Worm (Caenorhabditis elegans) whole organism, young adult: Measurements from ENCODE around the gene viro-2.

Source experiments
- B0035.1 ChIP-seq: sonication (generic microtip); optimal IDR thresholded peaks from 2 replicates; lab custom pipeline; 2016; ENCODE audit warnings: missing genetic modification characterization, mild to moderate bottlenecking, missing compliant biosample characterization, missing genotype, missing genetic modification reagents
- C06A6.2 ChIP-seq: fragments of 200-800 bp; sonication (Bioruptor generic); conservative IDR thresholded peaks from 2 replicates; pipeline ENCODE4 v1.3.6; 2022; ENCODE audit warnings: missing genetic modification characterization, missing compliant biosample characterization
- C17E4.6 ChIP-seq: fragments of 200-800 bp; sonication (Bioruptor generic); IDR thresholded peaks from 2 replicates; pipeline ENCODE4 v1.3.6; 2022; ENCODE audit warnings: missing genetic modification reagents, missing genetic modification characterization, missing compliant biosample characterization
- F10E7.11 ChIP-seq: sonication (generic microtip); optimal IDR thresholded peaks from 2 replicates; lab custom pipeline; 2017; ENCODE audit warnings: mild to moderate bottlenecking, missing genetic modification characterization, moderate library complexity, missing compliant biosample characterization
- F52B5.7 ChIP-seq: sonication (generic microtip); optimal IDR thresholded peaks from 2 replicates; lab custom pipeline; 2016; ENCODE audit warnings: mild to moderate bottlenecking, missing genetic modification characterization, missing compliant biosample characterization
- K12H6.12 ChIP-seq: fragments of 200-800 bp; sonication (Bioruptor generic); optimal IDR thresholded peaks from 2 replicates; lab custom pipeline; 2018; ENCODE audit warnings: mild to moderate bottlenecking, missing genetic modification characterization, missing compliant biosample characterization
- T07F8.4 ChIP-seq: sonication (generic microtip); optimal IDR thresholded peaks from 2 replicates; lab custom pipeline; 2016; ENCODE audit warnings: mild to moderate bottlenecking, missing genetic modification characterization, moderate library complexity, missing compliant biosample characterization
- T26A5.8 ChIP-seq: sonication (generic microtip); optimal IDR thresholded peaks from 2 replicates; lab custom pipeline; 2016; ENCODE audit warnings: missing genetic modification characterization, missing compliant biosample characterization
- aptf-2 ChIP-seq: fragments of 200-800 bp; sonication (Bioruptor generic); conservative IDR thresholded peaks from 2 replicates; pipeline ENCODE4 v1.3.6; 2022; ENCODE audit warnings: missing genetic modification reagents, missing genetic modification characterization, missing compliant biosample characterization
- attf-5 ChIP-seq: fragments of 200-800 bp; sonication (Bioruptor generic); optimal IDR thresholded peaks from 2 replicates; lab custom pipeline; 2018; ENCODE audit warnings: mild to moderate bottlenecking, missing genetic modification characterization, missing compliant biosample characterization
- attf-6 ChIP-seq: fragments of 200-800 bp; sonication (Bioruptor generic); IDR thresholded peaks from 2 replicates; pipeline ENCODE4 v1.3.6; 2022; ENCODE audit warnings: missing genetic modification reagents, missing genetic modification characterization, missing compliant biosample characterization
- bed-1 ChIP-seq: fragments of 200-800 bp; sonication (Bioruptor generic); IDR thresholded peaks from 2 replicates; pipeline ENCODE4 v1.3.6; 2022; ENCODE audit warnings: missing genetic modification reagents, missing genetic modification characterization, missing compliant biosample characterization
- cebp-1 ChIP-seq, 2 experiments: fragments of 200-800 bp in 1 of 2; sonication (Bioruptor generic) in 1 of 2; sonication (generic microtip) in 1 of 2; IDR thresholded peaks in 1 of 2; optimal IDR thresholded peaks in 1 of 2; 2 replicates each; pipeline versions ENCODE4 v1.3.6 to Lab custom; 2017 to 2022; ENCODE audit warnings: missing compliant biosample characterization in 2 of 2, missing genetic modification characterization in 2 of 2, mild to moderate bottlenecking in 1 of 2, missing genetic modification reagents in 1 of 2, moderate library complexity in 1 of 2
- ceh-27 ChIP-seq: fragments of 200-800 bp; sonication (Bioruptor generic); optimal IDR thresholded peaks from 2 replicates; lab custom pipeline; 2018; ENCODE audit warnings: mild to moderate bottlenecking, missing genetic modification characterization, moderate library complexity, missing compliant biosample characterization
- ceh-91 ChIP-seq: fragments of 200-800 bp; sonication (Bioruptor generic); IDR thresholded peaks from 2 replicates; pipeline ENCODE4 v1.3.6; 2022; ENCODE audit warnings: missing genetic modification reagents, missing genetic modification characterization, missing compliant biosample characterization
- chd-7 ChIP-seq: sonication (generic microtip); optimal IDR thresholded peaks from 2 replicates; lab custom pipeline; 2016; ENCODE audit warnings: mild to moderate bottlenecking, missing genetic modification characterization, moderate library complexity, missing compliant biosample characterization
- dpff-1 ChIP-seq: sonication (generic microtip); optimal IDR thresholded peaks from 2 replicates; lab custom pipeline; 2017; ENCODE audit warnings: mild to moderate bottlenecking, missing genetic modification characterization, missing compliant biosample characterization
- efl-1 ChIP-seq: fragments of 150-350 bp; optimal IDR thresholded peaks from 2 replicates; lab custom pipeline; 2014; ENCODE audit warnings: missing biosample characterization, missing genetic modification reagents, missing genetic modification characterization
- egl-44 ChIP-seq: fragments of 200-800 bp; sonication (Bioruptor generic); IDR thresholded peaks from 2 replicates; pipeline ENCODE4 v1.3.6; 2022; ENCODE audit warnings: missing genetic modification reagents, missing genetic modification characterization, missing compliant biosample characterization
- fkh-3 ChIP-seq: sonication (generic microtip); optimal IDR thresholded peaks from 2 replicates; lab custom pipeline; 2016; ENCODE audit warnings: mild to moderate bottlenecking, missing genetic modification characterization, missing compliant biosample characterization
- him-1 ChIP-seq: sonication (generic microtip); optimal IDR thresholded peaks from 2 replicates; lab custom pipeline; 2016; ENCODE audit warnings: missing genotype, missing genetic modification reagents, missing genetic modification characterization, missing compliant biosample characterization
- hlh-26 ChIP-seq: fragments of 200-800 bp; sonication (Bioruptor generic); conservative IDR thresholded peaks from 2 replicates; pipeline ENCODE4 v1.3.6; 2022; ENCODE audit warnings: missing genetic modification reagents, missing genetic modification characterization, missing compliant biosample characterization
- hmg-1.2 ChIP-seq: fragments of 200-800 bp; sonication (Bioruptor generic); IDR thresholded peaks from 2 replicates; pipeline ENCODE4 v1.3.6; 2022; ENCODE audit warnings: missing genetic modification reagents, missing genetic modification characterization, missing compliant biosample characterization
- hrde-1 ChIP-seq: sonication (generic microtip); optimal IDR thresholded peaks from 2 replicates; lab custom pipeline; 2016; ENCODE audit warnings: missing genetic modification characterization, mild to moderate bottlenecking, missing compliant biosample characterization, moderate library complexity, missing genotype, missing genetic modification reagents, borderline replicate concordance
- let-607 ChIP-seq, 2 experiments: fragments of 200-800 bp in 1 of 2; sonication (Bioruptor generic) in 1 of 2; sonication (generic microtip) in 1 of 2; optimal IDR thresholded peaks; 2 replicates each; lab custom pipeline; 2016 to 2018; ENCODE audit warnings: mild to moderate bottlenecking in 2 of 2, missing compliant biosample characterization in 2 of 2, missing genetic modification characterization in 2 of 2, moderate library complexity in 2 of 2, missing genotype in 1 of 2
- lin-35 ChIP-seq, 3 experiments: fragments of 150-350 bp in 2 of 3; sonication (generic microtip) in 1 of 3; optimal IDR thresholded peaks; 2 replicates each; lab custom pipeline; 2014 to 2018; ENCODE audit warnings: missing biosample characterization in 3 of 3, missing genetic modification characterization in 3 of 3, missing genetic modification reagents in 3 of 3
- lin-54 ChIP-seq: fragments of 200-800 bp; sonication (Bioruptor generic); optimal IDR thresholded peaks from 2 replicates; lab custom pipeline; 2018; ENCODE audit warnings: mild to moderate bottlenecking, missing genetic modification characterization, missing compliant biosample characterization
- madf-10 ChIP-seq: sonication (generic microtip); optimal IDR thresholded peaks from 2 replicates; lab custom pipeline; 2016; ENCODE audit warnings: mild to moderate bottlenecking, missing genetic modification characterization, missing compliant biosample characterization
- mxl-1 ChIP-seq: sonication (generic microtip); optimal IDR thresholded peaks from 2 replicates; lab custom pipeline; 2016; ENCODE audit warnings: missing genetic modification characterization, missing compliant biosample characterization
- nfyb-1 ChIP-seq: fragments of 200-800 bp; sonication (Bioruptor generic); IDR thresholded peaks from 2 replicates; pipeline ENCODE4 v1.3.6; 2022; ENCODE audit warnings: missing genetic modification reagents, missing genetic modification characterization, missing compliant biosample characterization
- nhr-80 ChIP-seq: sonication (generic microtip); optimal IDR thresholded peaks from 2 replicates; lab custom pipeline; 2016; ENCODE audit warnings: missing genetic modification characterization, missing compliant biosample characterization
- pha-4 ChIP-seq: fragments of 150-350 bp; sonication (generic microtip); optimal IDR thresholded peaks from 2 replicates; lab custom pipeline; 2014; ENCODE audit warnings: missing biosample characterization, missing genetic modification reagents, missing genetic modification characterization
- rcor-1 ChIP-seq: fragments of 200-800 bp; sonication (Bioruptor generic); IDR thresholded peaks from 2 replicates; pipeline ENCODE4 v1.3.6; 2022; ENCODE audit warnings: missing genetic modification reagents, missing genetic modification characterization, missing compliant biosample characterization
- snpc-4 ChIP-seq, 5 experiments: fragments of 150-350 bp in 1 of 5; sonication (generic microtip) in 4 of 5; optimal IDR thresholded peaks; 2 replicates each; lab custom pipeline; 2014 to 2018; ENCODE audit warnings: missing genetic modification characterization in 5 of 5, missing biosample characterization in 3 of 5, antibody characterized with exemption in 2 of 5, mild to moderate bottlenecking in 2 of 5, missing compliant biosample characterization in 2 of 5, missing genotype in 2 of 5, moderate library complexity in 2 of 5, missing genetic modification reagents in 1 of 5
- somi-1 ChIP-seq: fragments of 200-800 bp; sonication (Bioruptor generic); optimal IDR thresholded peaks from 2 replicates; lab custom pipeline; 2018; ENCODE audit warnings: mild to moderate bottlenecking, missing genetic modification characterization, missing compliant biosample characterization
- sptf-2 ChIP-seq: fragments of 200-800 bp; sonication (Bioruptor generic); optimal IDR thresholded peaks from 2 replicates; lab custom pipeline; 2018; ENCODE audit warnings: mild to moderate bottlenecking, missing genetic modification characterization, missing compliant biosample characterization
- unc-62 ChIP-seq: fragments of 150-350 bp; optimal IDR thresholded peaks from 2 replicates; lab custom pipeline; 2014; ENCODE audit warnings: missing biosample characterization, missing genetic modification reagents, missing genetic modification characterization
- zfh-2 ChIP-seq: fragments of 200-800 bp; sonication (Bioruptor generic); conservative IDR thresholded peaks from 2 replicates; pipeline ENCODE4 v1.3.6; 2022; ENCODE audit warnings: missing genetic modification reagents, missing genetic modification characterization, missing compliant biosample characterization
- ztf-18 ChIP-seq: sonication (generic microtip); optimal IDR thresholded peaks from 2 replicates; lab custom pipeline; 2016; ENCODE audit warnings: missing genotype, mild to moderate bottlenecking, missing genetic modification characterization, missing compliant biosample characterization
- ztf-3 ChIP-seq: fragments of 200-800 bp; sonication (Bioruptor generic); optimal IDR thresholded peaks from 2 replicates; lab custom pipeline; 2018; ENCODE audit warnings: mild to moderate bottlenecking, missing genetic modification characterization, missing compliant biosample characterization
- ztf-6 ChIP-seq: fragments of 200-800 bp; sonication (Bioruptor generic); IDR thresholded peaks from 2 replicates; pipeline ENCODE4 v1.3.6; 2022; ENCODE audit warnings: missing genetic modification reagents, missing genetic modification characterization, missing compliant biosample characterization

viro-2 gene

ce11 chrIII:7165816-7166229, 37.1 kb downstream of the viro-2 start (continued):
- TF ChIP-seq F52B5.7 (tag; lab: Kevin White, UChicago) (no peak), him-1 (tag; lab: Kevin White, UChicago) (no peak), pha-4 (peak; percentile 73), lin-54 (GFP tag; lab: Kevin White, UChicago) (peak; percentile 61), efl-1 (peak; percentile 1), ztf-3 (GFP tag; lab: Kevin White, UChicago) (no peak), mxl-1 (tag; lab: Kevin White, UChicago) (no peak), ztf-18 (tag; lab: Kevin White, UChicago) (peak; percentile 54), sptf-2 (no peak), snpc-4 (GFP tag; optimal IDR thresholded peaks at IDR 0.05; lab: Kevin White, UChicago) (no peak), snpc-4 (tag; optimal IDR thresholded peaks at IDR 0.05; lab: Kevin White, UChicago) (peak in 2 of 4 experiments; percentile 21 to 76), F10E7.11 (no peak), B0035.1 (no peak)

- no peak for TF ChIP-seq cebp-1 (GFP tag; IDR thresholded peaks at IDR 0.05; lab: Robert Waterston, UW)
- TF ChIP-seq cebp-1 (tag; optimal IDR thresholded peaks at IDR 0.05; lab: Kevin White, UChicago): peak; percentile 49
- TF ChIP-seq attf-5: peak; percentile 47
- TF ChIP-seq hmg-1.2 (GFP tag; lab: Robert Waterston, UW): peak; percentile 39; the same call in 1 of the 2 replicates
- TF ChIP-seq nhr-80 (tag; lab: Kevin White, UChicago): peak; percentile 83
- TF ChIP-seq bed-1: no peak
- no peak for TF ChIP-seq mxl-1 (tag; lab: Kevin White, UChicago)
- peak; percentile 2 for TF ChIP-seq unc-62
- TF ChIP-seq efl-1: no peak
- TF ChIP-seq chd-7 (tag; lab: Kevin White, UChicago): peak; percentile 47
- no peak for TF ChIP-seq hlh-26 (GFP tag; lab: Robert Waterston, UW)
- peak; percentile 96 to 97 for TF ChIP-seq let-607 (tag; optimal IDR thresholded peaks at IDR 0.05; lab: Kevin White, UChicago)
- TF ChIP-seq K12H6.12 (tag; lab: Kevin White, UChicago): peak; percentile 43
- no peak for TF ChIP-seq C17E4.6
- TF ChIP-seq ceh-27 (GFP tag; lab: Kevin White, UChicago): peak; percentile 36
- TF ChIP-seq him-1 (tag; lab: Kevin White, UChicago): no peak
- TF ChIP-seq somi-1: peak; percentile 4
- TF ChIP-seq ztf-6 (GFP tag; lab: Robert Waterston, UW): no peak
- no peak for TF ChIP-seq rcor-1 (GFP tag; lab: Robert Waterston, UW)
- TF ChIP-seq nfyb-1 (GFP tag; lab: Robert Waterston, UW): 0 out of 2 replicates have a peak, but pooled peaks have one; percentile 11
- peak; percentile 78 for TF ChIP-seq zfh-2 (GFP tag; lab: Robert Waterston, UW)
Observed at ce11 chrIII:7166664-7167567, 38.2 kb downstream of the viro-2 start.

ce11 chrIII:7167568-7167937, 38.9 kb downstream of the viro-2 start, which contains the start of gene acs-4:
acs-4 (plus strand) TSS chrIII:7167838.
- TF ChIP-seq lin-35 (GFP tag; optimal IDR thresholded peaks at IDR 0.05; lab: Kevin White, UChicago) (no peak), T07F8.4 (tag; lab: Kevin White, UChicago) (no peak), madf-10 (tag; lab: Kevin White, UChicago) (no peak), ztf-6 (GFP tag; lab: Robert Waterston, UW) (no peak), attf-6 (no peak), dpff-1 (tag; lab: Kevin White, UChicago) (no peak), hrde-1 (no peak), fkh-3 (no peak), let-607 (tag; optimal IDR thresholded peaks at IDR 0.05; lab: Kevin White, UChicago) (no peak), egl-44 (no peak), aptf-2 (GFP tag; lab: Robert Waterston, UW) (no peak), T26A5.8 (tag; lab: Kevin White, UChicago) (no peak), ceh-91 (GFP tag; lab: Robert Waterston, UW) (no peak), C06A6.2 (GFP tag; lab: Robert Waterston, UW) (no peak)
